Worm (Caenorhabditis elegans) whole organism, mixed stage, embryonic: Measurements from ENCODE around the gene Y110A2AR.1.

Source experiments
- lsy-2 ChIP-seq: fragments of 150-350 bp; optimal IDR thresholded peaks from 2 replicates; lab custom pipeline; 2014; ENCODE audit warnings: missing biosample characterization, missing genetic modification characterization
- nhr-12 ChIP-seq: fragments of 150-350 bp; optimal IDR thresholded peaks from 2 replicates; lab custom pipeline; 2014; ENCODE audit warnings: missing biosample characterization, missing genetic modification characterization
- nhr-237 ChIP-seq: fragments of 150-350 bp; optimal IDR thresholded peaks from 2 replicates; lab custom pipeline; 2014; ENCODE audit warnings: missing biosample characterization, missing genetic modification characterization
- pha-4 ChIP-seq: fragments of 150-350 bp; optimal IDR thresholded peaks from 2 replicates; lab custom pipeline; 2018; ENCODE audit warnings: missing biosample characterization, missing genetic modification reagents, missing genetic modification characterization
- snpc-4 ChIP-seq: fragments of 150-350 bp; optimal IDR thresholded peaks from 2 replicates; lab custom pipeline; 2014; ENCODE audit warnings: missing biosample characterization, missing genetic modification characterization
- unc-62 ChIP-seq: fragments of 150-350 bp; optimal IDR thresholded peaks from 2 replicates; lab custom pipeline; 2014; ENCODE audit warnings: missing biosample characterization, missing genetic modification reagents, missing genetic modification characterization

- TF ChIP-seq unc-62 (GFP tag; lab: Kevin White, UChicago) (no peak), lsy-2 (no peak), pha-4 (no peak), snpc-4 (tag; lab: Kevin White, UChicago) (no peak), nhr-237 (no peak), nhr-12 (no peak)
Observed at ce11 chrII:2965215-2965998, 45.9 kb downstream of the Y110A2AR.1 start.
